Worm (Caenorhabditis elegans) whole organism, L3 larva: ENCODE results near the gene sre-41.

ENCODE experiments used
- R02D3.7 ChIP-seq: fragments of 150-350 bp; optimal IDR thresholded peaks from 2 replicates; lab custom pipeline; 2014; ENCODE audit warnings: missing biosample characterization, missing genetic modification characterization
- ceh-16 ChIP-seq: sonication (generic microtip); optimal IDR thresholded peaks from 2 replicates; lab custom pipeline; 2017; ENCODE audit warnings: missing biosample characterization, missing genetic modification characterization
- ceh-28 ChIP-seq: fragments of 150-350 bp; optimal IDR thresholded peaks from 2 replicates; lab custom pipeline; 2014; ENCODE audit warnings: missing biosample characterization, missing genetic modification reagents, missing genetic modification characterization
- ceh-82 ChIP-seq: fragments of 150-350 bp; optimal IDR thresholded peaks from 2 replicates; lab custom pipeline; 2014; ENCODE audit warnings: missing biosample characterization, missing genetic modification characterization
- ceh-9 ChIP-seq: sonication (generic microtip); optimal IDR thresholded peaks from 2 replicates; lab custom pipeline; 2018; ENCODE audit warnings: missing biosample characterization, missing genetic modification characterization
- egl-27 ChIP-seq: sonication (generic microtip); optimal IDR thresholded peaks from 4 replicates; lab custom pipeline; 2017; ENCODE audit warnings: missing biosample characterization, missing genetic modification reagents, missing genetic modification characterization
- elt-2 ChIP-seq: sonication (generic microtip); optimal IDR thresholded peaks from 2 replicates; lab custom pipeline; 2016; ENCODE audit warnings: missing genetic modification reagents, mild to moderate bottlenecking, missing genetic modification characterization, missing compliant biosample characterization
- elt-3 ChIP-seq, 3 experiments: fragments of 150-350 bp in 1 of 3; sonication (generic microtip) in 2 of 3; optimal IDR thresholded peaks; 2 replicates in 2 of 3; 4 replicates in 1 of 3; lab custom pipeline; 2014 to 2017; ENCODE audit warnings: missing biosample characterization in 3 of 3, missing genetic modification characterization in 3 of 3
- eor-1 ChIP-seq, 2 experiments: fragments of 150-350 bp; optimal IDR thresholded peaks; 2 replicates each; lab custom pipeline; 2014 to 2018; ENCODE audit warnings: missing biosample characterization in 2 of 2, missing genetic modification characterization in 2 of 2
- fkh-10 ChIP-seq: sonication (generic microtip); optimal IDR thresholded peaks from 2 replicates; lab custom pipeline; 2017; ENCODE audit warnings: missing biosample characterization, missing genetic modification reagents, missing genetic modification characterization
- fkh-2 ChIP-seq: fragments of 150-350 bp; optimal IDR thresholded peaks from 2 replicates; lab custom pipeline; 2014; ENCODE audit warnings: missing biosample characterization, missing genetic modification reagents, missing genetic modification characterization
- fos-1 ChIP-seq: fragments of 150-350 bp; optimal IDR thresholded peaks from 2 replicates; lab custom pipeline; 2014; ENCODE audit warnings: missing biosample characterization, missing genetic modification characterization
- hmg-11 ChIP-seq: sonication (generic microtip); optimal IDR thresholded peaks from 2 replicates; lab custom pipeline; 2016; ENCODE audit warnings: missing genetic modification characterization, missing compliant biosample characterization
- jun-1 ChIP-seq: fragments of 150-350 bp; optimal IDR thresholded peaks from 2 replicates; lab custom pipeline; 2014; ENCODE audit warnings: missing biosample characterization, missing genetic modification reagents, missing genetic modification characterization
- lin-15B ChIP-seq: fragments of 150-350 bp; optimal IDR thresholded peaks from 2 replicates; lab custom pipeline; 2014; ENCODE audit warnings: missing biosample characterization, missing genetic modification characterization
- lin-39 ChIP-seq: fragments of 150-350 bp; optimal IDR thresholded peaks from 2 replicates; lab custom pipeline; 2018; ENCODE audit warnings: missing biosample characterization, missing genetic modification reagents, missing genetic modification characterization
- lsy-12 ChIP-seq: sonication (generic microtip); optimal IDR thresholded peaks from 2 replicates; lab custom pipeline; 2016; ENCODE audit warnings: mild to moderate bottlenecking, missing genetic modification characterization, missing compliant biosample characterization
- mdl-1 ChIP-seq: fragments of 150-350 bp; optimal IDR thresholded peaks from 2 replicates; lab custom pipeline; 2014; ENCODE audit warnings: missing biosample characterization, missing genetic modification characterization
- mml-1 ChIP-seq: fragments of 150-350 bp; sonication (generic microtip); optimal IDR thresholded peaks from 3 replicates; lab custom pipeline; 2014; ENCODE audit warnings: missing biosample characterization, missing genetic modification characterization
- nfya-1 ChIP-seq: sonication (generic microtip); optimal IDR thresholded peaks from 2 replicates; lab custom pipeline; 2017; ENCODE audit warnings: missing genetic modification characterization, mild to moderate bottlenecking, missing compliant biosample characterization, antibody characterized with exemption, moderate library complexity; ENCODE audit not compliant: insufficient read depth
- nhr-11 ChIP-seq: fragments of 150-350 bp; optimal IDR thresholded peaks from 2 replicates; lab custom pipeline; 2014; ENCODE audit warnings: missing biosample characterization, missing genetic modification characterization
- nhr-12 ChIP-seq: fragments of 150-350 bp; optimal IDR thresholded peaks from 2 replicates; lab custom pipeline; 2014; ENCODE audit warnings: missing biosample characterization, missing genetic modification characterization
- nhr-237 ChIP-seq: fragments of 150-350 bp; optimal IDR thresholded peaks from 2 replicates; lab custom pipeline; 2014; ENCODE audit warnings: missing biosample characterization, missing genetic modification characterization
- nhr-28 ChIP-seq: fragments of 150-350 bp; optimal IDR thresholded peaks from 2 replicates; lab custom pipeline; 2014; ENCODE audit warnings: missing biosample characterization, missing genetic modification characterization
- nhr-67 ChIP-seq: fragments of 150-350 bp; optimal IDR thresholded peaks from 2 replicates; lab custom pipeline; 2014; ENCODE audit warnings: missing biosample characterization, missing genetic modification characterization
- nhr-77 ChIP-seq: fragments of 150-350 bp; optimal IDR thresholded peaks from 2 replicates; lab custom pipeline; 2014; ENCODE audit warnings: missing biosample characterization, missing genetic modification characterization
- pqm-1 ChIP-seq: fragments of 150-350 bp; optimal IDR thresholded peaks from 2 replicates; lab custom pipeline; 2017; ENCODE audit warnings: missing biosample characterization, missing genetic modification characterization, inconsistent platforms
- sea-2 ChIP-seq: fragments of 150-350 bp; sonication (generic microtip); optimal IDR thresholded peaks from 4 replicates; lab custom pipeline; 2014; ENCODE audit warnings: missing biosample characterization, missing genetic modification reagents, missing genetic modification characterization
- tbx-2 ChIP-seq: sonication (generic microtip); optimal IDR thresholded peaks from 2 replicates; lab custom pipeline; 2016; ENCODE audit warnings: mild to moderate bottlenecking, missing genetic modification characterization, missing compliant biosample characterization
- unc-39 ChIP-seq: sonication (generic microtip); optimal IDR thresholded peaks from 4 replicates; lab custom pipeline; 2017; ENCODE audit warnings: missing biosample characterization, missing genetic modification characterization
- zag-1 ChIP-seq: fragments of 150-350 bp; optimal IDR thresholded peaks from 2 replicates; lab custom pipeline; 2014; ENCODE audit warnings: missing biosample characterization, missing genetic modification characterization

sre-41 gene

ce11 chrII:12429743-12430142 lies 41.7 kb downstream of the sre-41 start, which contains the start of gene Y57A10C.8:
TSS of gene Y57A10C.8 (minus strand) at chrII:12429843.
- TF ChIP-seq zag-1 (tag; lab: Kevin White, UChicago): no peak
- TF ChIP-seq nhr-28 (tag; lab: Kevin White, UChicago): no peak
- TF ChIP-seq mml-1 (tag; lab: Kevin White, UChicago): no peak
- TF ChIP-seq nhr-237 (tag; lab: Kevin White, UChicago): no peak
- TF ChIP-seq fos-1 (tag; lab: Kevin White, UChicago): no peak
- TF ChIP-seq nhr-67: no peak
- no peak for TF ChIP-seq pqm-1 (tag; lab: Kevin White, UChicago)
- no peak for TF ChIP-seq eor-1 (tag; optimal IDR thresholded peaks at IDR 0.05; lab: Kevin White, UChicago)
- TF ChIP-seq ceh-9 (tag; lab: Kevin White, UChicago): no peak
- TF ChIP-seq nhr-77: no peak
- no peak for TF ChIP-seq lsy-12 (tag; lab: Kevin White, UChicago)
- no peak for TF ChIP-seq lin-15B (tag; lab: Kevin White, UChicago)
- TF ChIP-seq elt-2 (tag; lab: Kevin White, UChicago): no peak
- no peak for TF ChIP-seq sea-2 (GFP tag; lab: Kevin White, UChicago)
- no peak for TF ChIP-seq jun-1 (tag; lab: Kevin White, UChicago)
- TF ChIP-seq fkh-2 (tag; lab: Kevin White, UChicago): no peak
- no peak for TF ChIP-seq nhr-12 (tag; lab: Kevin White, UChicago)

- TF ChIP-seq tbx-2 (tag; lab: Kevin White, UChicago): no peak
- no peak for TF ChIP-seq nhr-28 (tag; lab: Kevin White, UChicago)
- no peak for TF ChIP-seq ceh-82 (tag; lab: Kevin White, UChicago)
Measured at ce11 chrII:12432356-12432755, 44.3 kb downstream of the sre-41 start, which contains the start of gene dct-12. TSS of gene dct-12 (minus strand) at chrII:12432456.

- TF ChIP-seq egl-27 (tag; lab: Kevin White, UChicago) (no peak), hmg-11 (tag; lab: Kevin White, UChicago) (no peak), ceh-16 (tag; lab: Kevin White, UChicago) (no peak), unc-39 (tag; lab: Kevin White, UChicago) (no peak), lin-15B (tag; lab: Kevin White, UChicago) (no peak)
Measured at ce11 chrII:12435202-12435872, 47.3 kb downstream of the sre-41 start.

- TF ChIP-seq mdl-1: no peak
- no peak for TF ChIP-seq nfya-1 (tag; lab: Kevin White, UChicago)
- no peak for TF ChIP-seq nhr-237 (tag; lab: Kevin White, UChicago)
- TF ChIP-seq fkh-10 (GFP tag; lab: Kevin White, UChicago): no peak
- TF ChIP-seq unc-39 (tag; lab: Kevin White, UChicago): no peak
- TF ChIP-seq ceh-82 (tag; lab: Kevin White, UChicago): no peak
- no peak for TF ChIP-seq nhr-11 (tag; lab: Kevin White, UChicago)
- no peak for TF ChIP-seq R02D3.7
- no peak for TF ChIP-seq ceh-9 (tag; lab: Kevin White, UChicago)
- no peak for TF ChIP-seq nhr-67
- TF ChIP-seq lin-39: no peak
- TF ChIP-seq elt-3 (tag; optimal IDR thresholded peaks at IDR 0.05; lab: Kevin White, UChicago): no peak
- no peak for TF ChIP-seq nhr-77
Measured at ce11 chrII:12436717-12437116, 48.6 kb downstream of the sre-41 start.

ce11 chrII:12438441-12438840 lies 50.4 kb downstream of the sre-41 start, which contains the start of gene Y57A10C.9:
TSS of gene Y57A10C.9 (minus strand) at chrII:12438541.
- no peak for TF ChIP-seq fkh-10 (GFP tag; lab: Kevin White, UChicago)
- no peak for TF ChIP-seq hmg-11 (tag; lab: Kevin White, UChicago)
- TF ChIP-seq ceh-28 (tag; lab: Kevin White, UChicago): no peak
- TF ChIP-seq unc-39 (tag; lab: Kevin White, UChicago): no peak
